Worm (Caenorhabditis elegans): ENCODE results near the gene lon-3.

ce11 chrV:12194275-12194674 lies 4.2 kb downstream of the lon-3 start, which contains the start of gene ogdh-2:
- no peak for TF ChIP-seq pha-4 (tag; optimal IDR thresholded peaks at IDR 0.05)
- no peak for TF ChIP-seq sptf-1 (tag; optimal IDR thresholded peaks at IDR 0.05)
- TF ChIP-seq lsy-2 (tag; optimal IDR thresholded peaks at IDR 0.05) = no peak
- no peak for TF ChIP-seq nhr-237 (tag; optimal IDR thresholded peaks at IDR 0.05)
- TF ChIP-seq unc-62 (GFP tag; optimal IDR thresholded peaks at IDR 0.05) = no peak
- no peak for TF ChIP-seq unc-39 (tag; optimal IDR thresholded peaks at IDR 0.05)

Data from whole organism, mixed stage, embryonic.